Fruit fly (Drosophila melanogaster): ENCODE data around the gene Fkbp39.

Fkbp39 gene

dm6 chr3R:15290642-15291118 is 42.3 kb downstream of the Fkbp39 start, which contains the start of gene CG45218 (continued):
- no peak for TF ChIP-seq CG14860 (GFP tag; IDR thresholded peaks at IDR 0.05; ENCODE audit: partially characterized antibody)
- peak; percentile 14 for TF ChIP-seq gro (GFP tag; optimal IDR thresholded peaks at IDR 0.05)
- no peak for TF ChIP-seq Doc2 (GFP tag; IDR thresholded peaks at IDR 0.05)
- TF ChIP-seq Optix (GFP tag; IDR thresholded peaks at IDR 0.05) = no peak
- no peak for TF ChIP-seq ind (GFP tag; optimal IDR thresholded peaks at IDR 0.05)
- TF ChIP-seq maf-S (GFP tag; optimal IDR thresholded peaks at IDR 0.05) = no peak
- no peak for TF ChIP-seq vfl (GFP tag; optimal IDR thresholded peaks at IDR 0.05)
- TF ChIP-seq zen2 (GFP tag; IDR thresholded peaks at IDR 0.05; ENCODE audit: partially characterized antibody) = no peak
- TF ChIP-seq ems (GFP tag; optimal IDR thresholded peaks at IDR 0.05) = no peak
- TF ChIP-seq CG3407 (GFP tag; optimal IDR thresholded peaks at IDR 0.05) = no peak
- no peak for TF ChIP-seq CG1529 (GFP tag; optimal IDR thresholded peaks at IDR 0.05)
- TF ChIP-seq Jarid2 (GFP tag; optimal IDR thresholded peaks at IDR 0.05) = peak; percentile 54
- TF ChIP-seq NfI (GFP tag; optimal IDR thresholded peaks at IDR 0.05) = no peak
- TF ChIP-seq prd (optimal IDR thresholded peaks at IDR 0.05) = no peak
- no peak for TF ChIP-seq prd (GFP tag; IDR thresholded peaks at IDR 0.05)
- TF ChIP-seq Fer2 (tag; optimal IDR thresholded peaks at IDR 0.05) = no peak
- TF ChIP-seq CG2129 (GFP tag; IDR thresholded peaks at IDR 0.05; ENCODE audit: partially characterized antibody) = no peak
- TF ChIP-seq Deaf1 (tag; optimal IDR thresholded peaks at IDR 0.05) = peak; percentile 46
- no peak for TF ChIP-seq Dp (GFP tag; optimal IDR thresholded peaks at IDR 0.05)
- peak; percentile 44 for TF ChIP-seq CG15479 (GFP tag; optimal IDR thresholded peaks at IDR 0.05)
- TF ChIP-seq Gsc (GFP tag; IDR thresholded peaks at IDR 0.05) = no peak
- TF ChIP-seq CG12744 (GFP tag; optimal IDR thresholded peaks at IDR 0.05) = no peak
- no peak for TF ChIP-seq Antp (GFP tag; optimal IDR thresholded peaks at IDR 0.05)
- TF ChIP-seq CG11398 (GFP tag; optimal IDR thresholded peaks at IDR 0.05) = no peak
- peak; percentile 90 for TF ChIP-seq CG1832 (GFP tag; optimal IDR thresholded peaks at IDR 0.05)
- no peak for TF ChIP-seq otp (GFP tag; IDR thresholded peaks at IDR 0.05)
- TF ChIP-seq wor (GFP tag; IDR thresholded peaks at IDR 0.05) = no peak
- no peak for TF ChIP-seq Hand (GFP tag; optimal IDR thresholded peaks at IDR 0.05)
- no peak for TF ChIP-seq dati (GFP tag; IDR thresholded peaks at IDR 0.05)
- TF ChIP-seq CG15073 (GFP tag; optimal IDR thresholded peaks at IDR 0.05) = no peak
- TF ChIP-seq grau (tag; optimal IDR thresholded peaks at IDR 0.05) = peak; percentile 5
- peak; percentile 25 for TF ChIP-seq MESR4 (GFP tag; optimal IDR thresholded peaks at IDR 0.05)
- TF ChIP-seq mam (GFP tag; optimal IDR thresholded peaks at IDR 0.05) = no peak
- TF ChIP-seq CG10267 (tag; optimal IDR thresholded peaks at IDR 0.05) = no peak
- TF ChIP-seq schlank (tag; optimal IDR thresholded peaks at IDR 0.05) = no peak
- no peak for TF ChIP-seq CG5953 (GFP tag; IDR thresholded peaks at IDR 0.05)
- no peak for TF ChIP-seq CG43689 (GFP tag; IDR thresholded peaks at IDR 0.05)
- TF ChIP-seq lilli (GFP tag; optimal IDR thresholded peaks at IDR 0.05) = peak; percentile 0
- no peak for TF ChIP-seq rib (GFP tag; IDR thresholded peaks at IDR 0.05)
- TF ChIP-seq esg (GFP tag; conservative IDR thresholded peaks at IDR 0.05) = no peak
- TF ChIP-seq aop (GFP tag; IDR thresholded peaks at IDR 0.05) = no peak
- no peak for TF ChIP-seq Vsx1 (GFP tag; optimal IDR thresholded peaks at IDR 0.05)
- TF ChIP-seq caup (GFP tag; optimal IDR thresholded peaks at IDR 0.05; ENCODE audit: severe bottlenecking) = peak; percentile 2
- no peak for TF ChIP-seq unc-4 (GFP tag; IDR thresholded peaks at IDR 0.05; ENCODE audit: partially characterized antibody)

All from whole organism, embryonic.